Worm (Caenorhabditis elegans): ENCODE measurements around the gene Y66D12A.21.

The Y66D12A.21 gene

DNA sequence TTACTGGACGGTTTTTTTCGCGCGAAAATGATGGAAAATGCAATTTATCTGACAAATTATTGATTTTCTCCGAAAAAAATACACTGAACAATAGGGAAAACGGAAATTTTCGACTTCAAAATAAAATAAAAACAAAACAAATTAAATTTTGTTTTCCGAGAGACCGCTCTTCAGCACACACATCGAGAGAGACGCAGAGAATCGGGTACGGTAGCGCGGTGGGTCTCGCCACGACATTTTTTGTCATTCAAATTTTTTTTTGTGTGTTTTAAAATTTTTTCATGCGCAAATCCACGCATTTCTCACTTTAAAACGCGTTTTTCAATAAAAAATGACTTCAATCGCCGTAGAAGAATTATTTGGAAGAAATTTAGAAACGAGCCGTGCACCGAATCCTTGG lies 19.0 kb upstream of the Y66D12A.21 start:
- TF ChIP-seq nhr-12 (tag; optimal IDR thresholded peaks at IDR 0.05), result no peak

DNA sequence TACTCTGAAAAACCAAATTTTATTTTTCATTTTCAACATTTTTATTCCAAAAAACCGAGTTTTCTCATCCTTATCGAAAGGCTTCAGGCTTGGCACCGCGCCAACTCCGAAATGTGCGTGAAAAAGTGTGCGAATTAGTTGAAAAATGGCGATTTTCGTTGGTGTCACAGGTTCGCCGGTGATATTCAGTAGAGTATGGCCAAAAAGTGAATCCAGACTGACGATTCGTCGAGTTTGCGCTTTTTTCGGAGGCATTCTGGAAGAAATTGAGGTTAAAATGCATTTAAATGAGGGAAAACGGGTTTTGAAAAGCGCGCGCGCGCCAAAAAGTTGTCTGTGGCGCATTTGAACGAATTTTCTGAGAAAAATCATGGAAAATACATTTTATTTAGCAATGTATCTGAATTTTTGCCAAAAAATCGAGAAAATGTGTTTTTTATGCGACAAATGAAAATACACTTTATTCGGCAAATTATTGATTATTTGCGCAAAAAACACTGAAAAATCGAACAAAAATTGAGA lies 18.5 kb upstream of the Y66D12A.21 start, which contains the start of the genes Y66D12A.16 and such-1:
TSS of gene Y66D12A.16 (plus strand) at position 51 of the 522 bp plus-strand sequence.
TSS of gene such-1 (minus strand) at position 256 of the 522 bp plus-strand sequence.
- TF ChIP-seq unc-39 (tag; optimal IDR thresholded peaks at IDR 0.05) (no peak), elt-1 (tag; optimal IDR thresholded peaks at IDR 0.05; ENCODE audit: borderline replicate concordance, insufficient read depth) (no peak), blmp-1 (tag; optimal IDR thresholded peaks at IDR 0.05) (no peak), pha-4 (tag; optimal IDR thresholded peaks at IDR 0.05) (no peak), sem-2 (GFP tag; optimal IDR thresholded peaks at IDR 0.05) (no peak), nhr-237 (tag; optimal IDR thresholded peaks at IDR 0.05) (no peak), mls-2 (tag; optimal IDR thresholded peaks at IDR 0.05) (no peak)

ce11 chrIII:11510826-11511225 lies 5.7 kb upstream of the Y66D12A.21 start:
- TF ChIP-seq flh-1 (GFP tag; optimal IDR thresholded peaks at IDR 0.05) (no peak), nhr-28 (tag; optimal IDR thresholded peaks at IDR 0.05) (no peak), unc-120 (tag; optimal IDR thresholded peaks at IDR 0.05; ENCODE audit: poor library complexity, severe bottlenecking) (no peak), sptf-1 (tag; optimal IDR thresholded peaks at IDR 0.05) (no peak), unc-62 (GFP tag; optimal IDR thresholded peaks at IDR 0.05) (no peak), snpc-4 (tag; optimal IDR thresholded peaks at IDR 0.05) (no peak), drap-1 (GFP tag; optimal IDR thresholded peaks at IDR 0.05) (no peak), hlh-1 (tag; optimal IDR thresholded peaks at IDR 0.05) (no peak)

- TF ChIP-seq mls-2 (tag; optimal IDR thresholded peaks at IDR 0.05) (no peak), ceh-43 (GFP tag; optimal IDR thresholded peaks at IDR 0.05) (no peak), unc-39 (tag; optimal IDR thresholded peaks at IDR 0.05) (no peak)
Observed at ce11 chrIII:11510120-11510519, 5.0 kb upstream of the Y66D12A.21 start.

DNA sequence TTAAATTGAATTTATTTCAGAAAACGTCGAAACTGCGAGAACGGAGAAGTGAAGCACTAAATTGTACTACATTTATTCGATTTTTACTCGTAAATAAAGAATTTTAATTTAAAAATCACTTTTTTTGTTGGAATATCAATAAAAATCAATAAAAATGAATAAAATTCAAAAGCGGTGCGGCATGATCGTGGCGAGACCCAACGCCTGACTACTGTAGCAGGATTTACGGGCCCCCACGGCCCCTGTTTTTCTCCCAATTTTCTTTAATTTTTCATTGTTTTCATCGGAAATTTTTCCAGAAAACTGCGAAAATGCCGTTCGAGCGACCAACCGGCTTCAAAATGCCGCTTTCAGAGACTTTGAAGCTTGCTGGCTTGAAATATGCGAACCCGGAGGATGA lies 3.7 kb upstream of the Y66D12A.21 start, which contains the start of gene Y66D12A.19:
TSS of gene Y66D12A.19 (plus strand) at position 266 of the 400 bp plus-strand sequence.
- TF ChIP-seq ztf-11 (tag; optimal IDR thresholded peaks at IDR 0.05) (no peak), ceh-43 (GFP tag; optimal IDR thresholded peaks at IDR 0.05) (no peak), nhr-28 (tag; optimal IDR thresholded peaks at IDR 0.05) (no peak), nhr-76 (tag; optimal IDR thresholded peaks at IDR 0.05) (no peak)

DNA sequence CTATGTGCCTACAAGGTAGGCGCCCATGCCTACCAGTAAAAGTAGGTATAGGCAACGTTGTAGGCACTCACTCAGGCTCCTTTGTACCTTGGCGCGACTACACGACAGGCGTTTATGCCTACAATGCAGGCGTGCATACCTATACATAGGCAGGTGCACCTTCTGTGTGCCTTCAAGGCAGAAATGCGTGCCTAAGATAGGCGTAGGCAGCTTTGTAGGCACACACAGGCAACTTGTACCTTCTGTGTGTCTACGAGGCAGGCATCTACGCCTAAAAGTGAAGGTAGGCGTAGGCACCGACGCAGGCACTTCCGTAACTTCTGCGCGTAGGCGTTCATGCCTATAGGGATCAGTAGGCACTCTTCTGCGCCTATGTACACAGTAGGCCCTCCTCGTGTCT lies 519 bp upstream of the Y66D12A.21 start:
- TF ChIP-seq sptf-1 (tag; optimal IDR thresholded peaks at IDR 0.05) (no peak), unc-62 (GFP tag; optimal IDR thresholded peaks at IDR 0.05) (no peak), sem-2 (GFP tag; optimal IDR thresholded peaks at IDR 0.05) (no peak), nhr-76 (tag; optimal IDR thresholded peaks at IDR 0.05) (no peak), elt-1 (tag; optimal IDR thresholded peaks at IDR 0.05; ENCODE audit: borderline replicate concordance, insufficient read depth) (no peak), lsy-2 (tag; optimal IDR thresholded peaks at IDR 0.05) (no peak), ceh-43 (GFP tag; optimal IDR thresholded peaks at IDR 0.05) (no peak), mab-5 (tag; optimal IDR thresholded peaks at IDR 0.05) (no peak), unc-39 (tag; optimal IDR thresholded peaks at IDR 0.05) (no peak), cnd-1 (tag; optimal IDR thresholded peaks at IDR 0.05) (no peak), hlh-1 (tag; optimal IDR thresholded peaks at IDR 0.05) (no peak), mep-1 (tag; optimal IDR thresholded peaks at IDR 0.05) (no peak), M03D4.4 (tag; optimal IDR thresholded peaks at IDR 0.05) (no peak), elt-3 (tag; optimal IDR thresholded peaks at IDR 0.05) (no peak), lin-13 (tag; optimal IDR thresholded peaks at IDR 0.05) (no peak), nhr-28 (tag; optimal IDR thresholded peaks at IDR 0.05) (no peak), ces-1 (GFP tag; optimal IDR thresholded peaks at IDR 0.05) (no peak), bed-3 (GFP tag; optimal IDR thresholded peaks at IDR 0.05) (no peak), unc-120 (tag; optimal IDR thresholded peaks at IDR 0.05; ENCODE audit: poor library complexity, severe bottlenecking) (no peak)

ce11 chrIII:11502753-11503152 lies 2.3 kb downstream of the Y66D12A.21 start, which contains the start of gene tin-10:
TSS of gene tin-10 (minus strand) at chrIII:11502853.
- TF ChIP-seq lsy-2 (tag; optimal IDR thresholded peaks at IDR 0.05) (no peak), ham-2 (GFP tag; optimal IDR thresholded peaks at IDR 0.05) (no peak), mab-5 (tag; optimal IDR thresholded peaks at IDR 0.05) (no peak), lin-13 (tag; optimal IDR thresholded peaks at IDR 0.05) (no peak), snpc-4 (tag; optimal IDR thresholded peaks at IDR 0.05) (no peak), nhr-12 (tag; optimal IDR thresholded peaks at IDR 0.05) (no peak), nhr-28 (tag; optimal IDR thresholded peaks at IDR 0.05) (no peak), bed-3 (GFP tag; optimal IDR thresholded peaks at IDR 0.05) (no peak), sem-2 (GFP tag; optimal IDR thresholded peaks at IDR 0.05) (no peak), ceh-83 (GFP tag; optimal IDR thresholded peaks at IDR 0.05) (no peak), tbx-8 (GFP tag; optimal IDR thresholded peaks at IDR 0.05) (no peak)

All from whole organism, mixed stage, embryonic.